Worm (Caenorhabditis elegans): ENCODE results near the gene fbxa-182.

fbxa-182 gene

DNA sequence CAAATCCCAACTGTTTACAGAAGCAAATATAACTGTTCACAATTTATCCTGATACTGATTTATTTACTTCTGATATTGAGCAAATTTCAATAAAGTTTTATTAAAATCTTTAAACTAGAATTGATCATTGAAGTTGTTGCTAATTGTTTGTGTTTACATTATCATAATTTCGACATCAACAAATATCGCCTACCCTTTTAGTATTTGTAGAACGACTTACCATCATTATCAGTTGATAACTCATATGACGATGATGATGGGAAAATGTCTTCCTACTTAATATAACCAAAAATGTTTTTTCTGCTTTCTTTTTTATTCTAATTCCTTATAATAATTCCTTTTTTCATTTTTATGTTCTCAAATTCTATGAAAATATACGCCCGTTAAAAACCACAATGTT lies 8.1 kb upstream of the fbxa-182 start:
- peak; percentile 53 for TF ChIP-seq mep-1 (tag; optimal IDR thresholded peaks at IDR 0.05)
- peak; percentile 22 for TF ChIP-seq dve-1 (tag; optimal IDR thresholded peaks at IDR 0.05; ENCODE audit: insufficient read depth)
- TF ChIP-seq nhr-237 (tag; optimal IDR thresholded peaks at IDR 0.05) = no peak
- TF ChIP-seq daf-16 (GFP tag; optimal IDR thresholded peaks at IDR 0.05) = no peak
- TF ChIP-seq daf-16 (tag; optimal IDR thresholded peaks at IDR 0.05) = peak; percentile 99
- no peak for TF ChIP-seq pqm-1 (tag; optimal IDR thresholded peaks at IDR 0.05)
- TF ChIP-seq lsy-2 (tag; optimal IDR thresholded peaks at IDR 0.05) = peak in 1 of 2 experiments; percentile 44
- peak; percentile 96 for TF ChIP-seq ztf-7 (tag; optimal IDR thresholded peaks at IDR 0.05)
- peak; percentile 7 for TF ChIP-seq hlh-30 (tag; optimal IDR thresholded peaks at IDR 0.05; ENCODE audit: insufficient read depth)

DNA sequence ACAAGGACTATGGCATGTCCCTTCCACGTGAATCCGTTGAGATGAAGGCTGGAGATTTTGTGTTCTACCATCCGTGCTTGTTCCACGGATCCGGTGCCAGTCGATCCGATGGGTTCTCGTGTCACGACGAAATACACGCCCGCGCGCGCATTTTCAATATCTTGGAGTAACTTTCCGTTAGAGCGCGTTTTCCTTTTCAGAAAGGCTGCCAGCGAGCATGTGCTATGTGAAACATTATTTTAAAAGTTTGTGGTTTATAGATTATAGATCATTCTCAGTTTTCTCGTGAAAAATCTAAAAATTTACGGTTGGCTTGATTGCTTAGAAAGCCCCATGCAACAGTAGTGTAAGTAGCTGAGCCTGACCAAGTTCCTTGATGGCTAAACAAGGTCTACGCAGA lies 6.3 kb upstream of the fbxa-182 start, which contains the start of gene fbxc-20:
Gene fbxc-20 (plus strand): TSS at position 301 of the 400 bp plus-strand sequence.
- no peak for TF ChIP-seq madf-5 (GFP tag; IDR thresholded peaks at IDR 0.05)
- no peak for TF ChIP-seq fkh-10 (GFP tag; optimal IDR thresholded peaks at IDR 0.05)
- TF ChIP-seq nhr-11 (tag; optimal IDR thresholded peaks at IDR 0.05) = no peak
- no peak for TF ChIP-seq sdz-12 (GFP tag; optimal IDR thresholded peaks at IDR 0.05)
- TF ChIP-seq ceh-20 (GFP tag; IDR thresholded peaks at IDR 0.05) = no peak
- no peak for TF ChIP-seq egl-27 (tag; optimal IDR thresholded peaks at IDR 0.05)
- TF ChIP-seq arid-1 (GFP tag; conservative IDR thresholded peaks at IDR 0.05) = no peak
- TF ChIP-seq ceh-62 (tag; optimal IDR thresholded peaks at IDR 0.05) = no peak
- TF ChIP-seq ztf-11 (tag; optimal IDR thresholded peaks at IDR 0.05) = no peak
- no peak for TF ChIP-seq daf-12 (tag; optimal IDR thresholded peaks at IDR 0.05)
- no peak for TF ChIP-seq lin-39 (tag; optimal IDR thresholded peaks at IDR 0.05)

DNA sequence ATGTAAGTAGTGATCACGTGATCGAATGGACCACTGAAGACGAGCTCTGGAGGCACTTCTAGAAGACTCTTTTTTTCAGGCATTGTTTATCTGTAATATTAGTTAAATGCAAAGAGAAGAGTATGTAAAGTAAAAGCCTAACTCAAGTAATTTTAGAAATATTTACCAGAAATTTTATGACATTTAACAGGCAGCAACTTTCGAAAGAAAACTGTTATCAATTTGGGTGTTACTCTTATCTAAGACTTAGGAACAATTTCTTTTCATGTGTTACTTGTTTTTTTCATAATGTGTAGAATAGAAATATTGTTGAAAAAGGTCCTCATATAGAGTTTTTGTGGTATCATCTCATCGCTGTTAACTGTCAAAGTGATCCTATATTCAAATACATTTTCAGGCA lies 5.3 kb upstream of the fbxa-182 start, which contains the start of the genes F42G2.5 and F42G2.7:
Gene F42G2.5 (minus strand): TSS at position 101 of the 400 bp plus-strand sequence.
Gene F42G2.7 (plus strand): TSS at position 270 of the 400 bp plus-strand sequence.
- TF ChIP-seq ceh-20 (GFP tag; IDR thresholded peaks at IDR 0.05) (no peak), ceh-44 (GFP tag; IDR thresholded peaks at IDR 0.05) (no peak), nhr-42 (GFP tag; IDR thresholded peaks at IDR 0.05) (no peak), pqm-1 (tag; optimal IDR thresholded peaks at IDR 0.05) (peak; percentile 45), fkh-10 (GFP tag; optimal IDR thresholded peaks at IDR 0.05) (no peak), dmd-8 (GFP tag; IDR thresholded peaks at IDR 0.05) (no peak), snpc-1.2 (GFP tag; IDR thresholded peaks at IDR 0.05) (no peak), Y105C5A.15 (GFP tag; IDR thresholded peaks at IDR 0.05) (no peak), pha-4 (GFP tag; IDR thresholded peaks at IDR 0.05) (no peak), pha-4 (tag; optimal IDR thresholded peaks at IDR 0.05) (no peak), ceh-32 (tag; optimal IDR thresholded peaks at IDR 0.05; ENCODE audit: poor library complexity) (no peak), R02D3.7 (tag; optimal IDR thresholded peaks at IDR 0.05) (no peak), zfp-3 (GFP tag; conservative IDR thresholded peaks at IDR 0.05) (no peak), unc-62 (GFP tag; optimal IDR thresholded peaks at IDR 0.05 in 1 of 2) (no peak), unc-62 (tag; optimal IDR thresholded peaks at IDR 0.05) (no peak), daf-16 (GFP tag; optimal IDR thresholded peaks at IDR 0.05) (no peak), daf-16 (tag; optimal IDR thresholded peaks at IDR 0.05) (peak; percentile 80), nhr-237 (tag; optimal IDR thresholded peaks at IDR 0.05) (no peak), lin-13 (GFP tag; optimal IDR thresholded peaks at IDR 0.05) (no peak), zag-1 (tag; optimal IDR thresholded peaks at IDR 0.05) (no peak), duxl-1 (tag; optimal IDR thresholded peaks at IDR 0.05; ENCODE audit: poor library complexity) (no peak), ctbp-1 (GFP tag; IDR thresholded peaks at IDR 0.05) (no peak), nhr-28 (tag; optimal IDR thresholded peaks at IDR 0.05) (peak; percentile 32), dmd-9 (GFP tag; IDR thresholded peaks at IDR 0.05) (no peak)

DNA sequence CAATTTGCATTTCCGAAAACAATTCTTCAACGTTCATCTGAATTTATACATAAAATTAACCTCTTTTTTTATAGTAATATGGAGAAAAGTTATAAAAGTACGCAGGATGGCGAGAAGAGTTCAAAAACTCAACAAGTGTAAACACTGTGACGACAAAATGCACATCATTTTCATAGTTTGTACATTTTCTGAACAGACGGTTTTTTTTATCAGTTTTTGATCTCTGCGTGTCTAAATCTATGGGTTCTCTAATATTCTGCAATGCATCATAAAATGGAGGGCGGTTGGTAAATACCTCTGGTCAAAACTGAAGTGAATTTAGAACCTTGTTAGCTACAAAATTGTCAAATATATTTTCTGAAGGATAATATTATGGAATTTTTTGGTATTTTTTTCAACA lies 2.9 kb upstream of the fbxa-182 start, which contains the start of gene fbxa-4:
Gene fbxa-4 (minus strand): TSS at position 93 of the 400 bp plus-strand sequence.
- TF ChIP-seq daf-8 (GFP tag; IDR thresholded peaks at IDR 0.05) = no peak
- no peak for TF ChIP-seq skn-1 (tag; optimal IDR thresholded peaks at IDR 0.05)
- TF ChIP-seq jun-1 (tag; optimal IDR thresholded peaks at IDR 0.05) = no peak
- TF ChIP-seq unc-39 (tag; optimal IDR thresholded peaks at IDR 0.05) = no peak
- TF ChIP-seq T26A8.4 (GFP tag; IDR thresholded peaks at IDR 0.05) = no peak
- TF ChIP-seq arid-1 (GFP tag; conservative IDR thresholded peaks at IDR 0.05) = no peak
- TF ChIP-seq ZK546.5 (tag; optimal IDR thresholded peaks at IDR 0.05) = no peak
- TF ChIP-seq pqm-1 (tag; optimal IDR thresholded peaks at IDR 0.05) = peak; percentile 52
- no peak for TF ChIP-seq zfp-3 (GFP tag; conservative IDR thresholded peaks at IDR 0.05)
- no peak for TF ChIP-seq attf-4 (tag; optimal IDR thresholded peaks at IDR 0.05)
- TF ChIP-seq dmd-6 (GFP tag; IDR thresholded peaks at IDR 0.05) = 0 out of 2 replicates have a peak, but pooled peaks have one; percentile 32
- TF ChIP-seq spr-3 (GFP tag; optimal IDR thresholded peaks at IDR 0.05) = no peak
- no peak for TF ChIP-seq lin-13 (GFP tag; optimal IDR thresholded peaks at IDR 0.05)
- TF ChIP-seq snpc-1.2 (GFP tag; IDR thresholded peaks at IDR 0.05) = no peak
- no peak for TF ChIP-seq unc-130 (GFP tag; optimal IDR thresholded peaks at IDR 0.05)
- TF ChIP-seq unc-62 (GFP tag; optimal IDR thresholded peaks at IDR 0.05 in 1 of 2) = peak in 1 of 2 experiments; percentile 56
- no peak for TF ChIP-seq unc-62 (tag; optimal IDR thresholded peaks at IDR 0.05)
- TF ChIP-seq ceh-20 (GFP tag; IDR thresholded peaks at IDR 0.05) = no peak
